Fruit fly (Drosophila melanogaster) whole organism, wandering third instar larva: Measurements from ENCODE around the gene Tgs1.

Experiments used
- Abd-B ChIP-seq: fragments of >200 bp; optimal IDR thresholded peaks from 2 replicates; lab custom pipeline; 2017; ENCODE audit warnings: missing biosample characterization, missing genetic modification characterization
- CG32264 ChIP-seq: fragments of 200-800 bp; sonication (Bioruptor generic); optimal IDR thresholded peaks from 2 replicates; lab custom pipeline; 2016; ENCODE audit warnings: missing biosample characterization, missing genetic modification characterization
- CG9705 ChIP-seq: fragments of 200-800 bp; sonication (Bioruptor generic); optimal IDR thresholded peaks from 2 replicates; lab custom pipeline; 2018; ENCODE audit warnings: missing biosample characterization, mild to moderate bottlenecking, missing genetic modification characterization
- CrebA ChIP-seq: fragments of 200-800 bp; sonication (Bioruptor generic); optimal IDR thresholded peaks from 2 replicates; lab custom pipeline; 2016; ENCODE audit warnings: missing biosample characterization, mild to moderate bottlenecking, missing genetic modification characterization, borderline replicate concordance
- Dfd ChIP-seq: fragments of >200 bp; optimal IDR thresholded peaks from 2 replicates; lab custom pipeline; 2017; ENCODE audit warnings: missing biosample characterization, missing genetic modification characterization
- Dif ChIP-seq: fragments of 200-275, 200-300 bp; sonication (Bioruptor generic); optimal IDR thresholded peaks from 2 replicates; lab custom pipeline; 2018; ENCODE audit warnings: missing biosample characterization, missing genetic modification characterization; ENCODE audit not compliant: partially characterized antibody
- GATAd ChIP-seq: sonication (Bioruptor generic); optimal IDR thresholded peaks from 2 replicates; lab custom pipeline; 2016; ENCODE audit warnings: missing biosample characterization, missing genetic modification characterization
- HLH106 ChIP-seq: fragments of 200-800 bp; optimal IDR thresholded peaks from 3 replicates; lab custom pipeline; 2019; ENCODE audit warnings: missing biosample characterization, mild to moderate bottlenecking, missing genetic modification characterization, moderate library complexity
- Hnf4 ChIP-seq: fragments of 200-800 bp; sonication (Bioruptor generic); optimal IDR thresholded peaks from 2 replicates; lab custom pipeline; 2016; ENCODE audit warnings: missing biosample characterization, mild to moderate bottlenecking, missing genetic modification characterization
- Hr83 ChIP-seq: fragments of 200-300 bp; sonication (Bioruptor generic); optimal IDR thresholded peaks from 2 replicates; lab custom pipeline; 2016; ENCODE audit warnings: missing biosample characterization, mild to moderate bottlenecking, missing genetic modification characterization, moderate library complexity; ENCODE audit not compliant: poor library complexity, severe bottlenecking
- OdsH ChIP-seq: fragments of 200-800 bp; sonication (Bioruptor generic); optimal IDR thresholded peaks from 2 replicates; lab custom pipeline; 2016; ENCODE audit warnings: missing biosample characterization, mild to moderate bottlenecking, missing genetic modification characterization
- Rel ChIP-seq, 2 experiments: fragments of 200-800 bp; sonication (Bioruptor generic) in 1 of 2; optimal IDR thresholded peaks; 2 replicates in 1 of 2; 3 replicates in 1 of 2; lab custom pipeline; 2016 to 2019; ENCODE audit warnings: mild to moderate bottlenecking in 2 of 2, missing biosample characterization in 2 of 2, missing genetic modification characterization in 2 of 2, moderate library complexity in 1 of 2
- br ChIP-seq: fragments of 200-800 bp; sonication (Bioruptor generic); optimal IDR thresholded peaks from 2 replicates; lab custom pipeline; 2016; ENCODE audit warnings: missing biosample characterization, missing genetic modification characterization
- dl ChIP-seq, 2 experiments: fragments of 175-275, 200-275 bp in 1 of 2; fragments of 200-275 bp in 1 of 2; sonication (Bioruptor generic); optimal IDR thresholded peaks; lab custom pipeline; 2018; ENCODE audit warnings: mild to moderate bottlenecking in 2 of 2, missing biosample characterization in 2 of 2, missing genetic modification characterization in 2 of 2, moderate library complexity in 2 of 2; ENCODE audit not compliant: partially characterized antibody in 2 of 2, insufficient read depth in 1 of 2
- ey ChIP-seq: fragments of 200-800 bp; sonication (Bioruptor generic); optimal IDR thresholded peaks from 2 replicates; lab custom pipeline; 2016; ENCODE audit warnings: missing biosample characterization, missing genetic modification characterization
- foxo ChIP-seq, 2 experiments: fragments of 200-800 bp; sonication (Bioruptor generic); optimal IDR thresholded peaks; 2 replicates in 1 of 2; 3 replicates in 1 of 2; lab custom pipeline; 2016 to 2017; ENCODE audit warnings: missing biosample characterization in 2 of 2, missing genetic modification characterization in 2 of 2
- h ChIP-seq: fragments of 200-800 bp; sonication (Bioruptor generic); optimal IDR thresholded peaks from 3 replicates; lab custom pipeline; 2016; ENCODE audit warnings: missing biosample characterization, mild to moderate bottlenecking, missing genetic modification characterization
- jim ChIP-seq: fragments of 175-275, 200-325 bp; sonication (Bioruptor generic); optimal IDR thresholded peaks from 2 replicates; lab custom pipeline; 2016; ENCODE audit warnings: missing biosample characterization, mild to moderate bottlenecking, missing genetic modification characterization
- lola ChIP-seq: fragments of >200 bp; optimal IDR thresholded peaks from 2 replicates; lab custom pipeline; 2017; ENCODE audit warnings: missing biosample characterization, missing genetic modification characterization
- psq ChIP-seq: fragments of 200-800 bp; sonication (Bioruptor generic); optimal IDR thresholded peaks from 3 replicates; lab custom pipeline; 2017; ENCODE audit warnings: missing biosample characterization, mild to moderate bottlenecking, missing genetic modification characterization, moderate library complexity
- rgr ChIP-seq: fragments of 200-800 bp; sonication (Bioruptor generic); optimal IDR thresholded peaks from 3 replicates; lab custom pipeline; 2016; ENCODE audit warnings: missing biosample characterization, mild to moderate bottlenecking, missing genetic modification characterization
- sage ChIP-seq: fragments of 200-800 bp; sonication (Bioruptor generic); optimal IDR thresholded peaks from 2 replicates; lab custom pipeline; 2016; ENCODE audit warnings: missing biosample characterization, mild to moderate bottlenecking, missing genetic modification characterization
- sv ChIP-seq: fragments of 200-800 bp; sonication (Bioruptor generic); optimal IDR thresholded peaks from 3 replicates; lab custom pipeline; 2016; ENCODE audit warnings: missing biosample characterization, missing genetic modification characterization
- tai ChIP-seq: sonication (Bioruptor generic); optimal IDR thresholded peaks from 2 replicates; lab custom pipeline; 2016; ENCODE audit warnings: missing biosample characterization, missing genetic modification characterization
- usp ChIP-seq: fragments of >200 bp; optimal IDR thresholded peaks from 2 replicates; lab custom pipeline; 2017; ENCODE audit warnings: missing biosample characterization, missing genetic modification characterization
- woc ChIP-seq: sonication (Bioruptor generic); optimal IDR thresholded peaks from 2 replicates; lab custom pipeline; 2016; ENCODE audit warnings: missing biosample characterization, mild to moderate bottlenecking, missing genetic modification characterization

Gene Tgs1

dm6 chr3R:18275113-18275782 is 19.9 kb downstream of the Tgs1 start:
- TF ChIP-seq HLH106 = peak; percentile 19
- TF ChIP-seq Dif (GFP tag; lab: Kevin White, UChicago) = peak; percentile 92
- no peak for TF ChIP-seq lola
- peak; percentile 38 for TF ChIP-seq psq (GFP tag; lab: Kevin White, UChicago)
- TF ChIP-seq GATAd = no peak
- TF ChIP-seq foxo (GFP tag; optimal IDR thresholded peaks at IDR 0.05; lab: Kevin White, UChicago) = peak in 1 of 2 experiments; percentile 42
- no peak for TF ChIP-seq woc (GFP tag; lab: Kevin White, UChicago)
- TF ChIP-seq sage (GFP tag; lab: Kevin White, UChicago) = peak; percentile 30
- peak; percentile 79 to 92 for TF ChIP-seq dl (GFP tag; optimal IDR thresholded peaks at IDR 0.05; lab: Kevin White, UChicago; ENCODE audit: insufficient read depth in 1 of 2, partially characterized antibody in 2 of 2)
- peak; percentile 10 for TF ChIP-seq rgr
- TF ChIP-seq Rel (GFP tag; optimal IDR thresholded peaks at IDR 0.05; lab: Kevin White, UChicago) = peak; percentile 35
- TF ChIP-seq Rel (tag; optimal IDR thresholded peaks at IDR 0.05; lab: Kevin White, UChicago) = peak; percentile 96

DNA sequence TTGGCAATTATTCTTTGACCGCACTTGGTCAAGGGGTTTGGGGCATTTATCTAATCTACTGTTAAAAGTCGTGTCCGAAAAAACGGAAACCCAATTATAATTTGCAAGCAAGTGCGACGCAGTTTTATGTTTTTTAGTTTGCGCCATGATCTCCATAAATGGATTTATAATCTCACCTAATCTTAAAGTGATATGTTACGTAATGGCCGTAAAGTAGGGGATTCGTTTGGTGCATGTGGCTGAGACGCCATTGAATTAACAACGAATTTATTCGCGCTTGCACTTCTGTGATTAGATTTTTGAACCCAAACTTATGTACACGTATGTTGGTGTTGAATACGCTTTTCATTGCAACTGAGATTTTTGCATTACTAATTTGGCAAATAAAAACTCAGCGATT is 21.4 kb downstream of the Tgs1 start:
- no peak for TF ChIP-seq jim
- TF ChIP-seq Dfd = no peak
- TF ChIP-seq dl (GFP tag; optimal IDR thresholded peaks at IDR 0.05; lab: Kevin White, UChicago; ENCODE audit: insufficient read depth in 1 of 2, partially characterized antibody in 2 of 2) = no peak
- TF ChIP-seq sage (GFP tag; lab: Kevin White, UChicago) = no peak
- TF ChIP-seq CG9705 = no peak
- TF ChIP-seq usp (GFP tag; lab: Kevin White, UChicago) = no peak
- no peak for TF ChIP-seq GATAd
- no peak for TF ChIP-seq CrebA (GFP tag; lab: Kevin White, UChicago)
- TF ChIP-seq sv (GFP tag; lab: Kevin White, UChicago) = no peak
- no peak for TF ChIP-seq psq (GFP tag; lab: Kevin White, UChicago)
- TF ChIP-seq Hr83 = no peak
- TF ChIP-seq, all 38 proteins: peak for 0

dm6 chr3R:18277406-18277805 is 22.1 kb downstream of the Tgs1 start:
- TF ChIP-seq OdsH (GFP tag; lab: Kevin White, UChicago) (no peak), rgr (no peak), sv (GFP tag; lab: Kevin White, UChicago) (no peak), tai (GFP tag; lab: Kevin White, UChicago) (no peak), h (peak; percentile 79), jim (no peak), GATAd (no peak), HLH106 (no peak), Rel (GFP tag; optimal IDR thresholded peaks at IDR 0.05; lab: Kevin White, UChicago) (no peak), Rel (tag; optimal IDR thresholded peaks at IDR 0.05; lab: Kevin White, UChicago) (peak; percentile 61), Abd-B (GFP tag; lab: Kevin White, UChicago) (no peak), usp (GFP tag; lab: Kevin White, UChicago) (no peak), woc (GFP tag; lab: Kevin White, UChicago) (no peak), Hnf4 (GFP tag; lab: Kevin White, UChicago) (no peak)

- TF ChIP-seq OdsH (GFP tag; lab: Kevin White, UChicago) (peak; percentile 32), psq (GFP tag; lab: Kevin White, UChicago) (no peak), h (peak; percentile 66), Hr83 (peak; percentile 5), rgr (peak; percentile 34), foxo (GFP tag; optimal IDR thresholded peaks at IDR 0.05; lab: Kevin White, UChicago) (peak in 1 of 2 experiments; percentile 13), Dif (GFP tag; lab: Kevin White, UChicago) (peak; percentile 53), Rel (GFP tag; optimal IDR thresholded peaks at IDR 0.05; lab: Kevin White, UChicago) (no peak), Rel (tag; optimal IDR thresholded peaks at IDR 0.05; lab: Kevin White, UChicago) (peak; percentile 83), br (peak; percentile 44), ey (peak; percentile 25), CG32264 (no peak), CrebA (GFP tag; lab: Kevin White, UChicago) (no peak)
Measured at dm6 chr3R:18279494-18279893, 24.2 kb downstream of the Tgs1 start, which contains the start of gene CG7142. Gene CG7142, minus strand, starts transcription at chr3R:18279522.

dm6 chr3R:18280133-18280532 is 24.8 kb downstream of the Tgs1 start:
- TF ChIP-seq Rel (GFP tag; optimal IDR thresholded peaks at IDR 0.05; lab: Kevin White, UChicago) (no peak), Rel (tag; optimal IDR thresholded peaks at IDR 0.05; lab: Kevin White, UChicago) (peak; percentile 98), h (peak; percentile 11), CrebA (GFP tag; lab: Kevin White, UChicago) (no peak)
